Worm (Caenorhabditis elegans) whole organism, dauer: ENCODE data around the gene C26D10.7.

ENCODE experiments used
- unc-62 ChIP-seq: sonication (generic microtip); optimal IDR thresholded peaks from 2 replicates; lab custom pipeline; 2017; ENCODE audit warnings: missing biosample characterization, missing genetic modification reagents, missing genetic modification characterization

C26D10.7 gene

ce11 chrII:8333643-8334042 is at the start of gene C26D10.7:
Gene C26D10.7, plus strand, starts transcription at chrII:8333943.
- TF ChIP-seq unc-62 (GFP tag; lab: Kevin White, UChicago), result no peak

DNA sequence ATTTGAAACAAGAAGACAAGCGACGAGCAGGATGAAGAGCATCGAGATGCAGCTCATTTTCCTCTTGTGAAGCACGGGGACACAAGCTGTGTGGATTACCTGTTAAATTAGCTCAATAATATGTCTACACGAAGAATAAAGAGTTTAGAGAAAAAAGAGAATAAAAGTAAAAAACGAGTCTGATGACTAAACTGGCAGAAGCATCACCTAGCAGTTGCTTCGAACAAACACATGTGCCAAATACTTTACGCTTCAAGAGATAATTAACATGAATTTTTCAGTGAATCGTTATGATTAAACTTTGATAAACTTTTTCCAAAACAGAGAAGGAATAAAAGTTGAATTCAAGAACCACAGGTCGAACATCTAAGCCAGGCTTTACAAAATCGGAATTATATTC is 38.4 kb upstream of the C26D10.7 start, which contains the start of gene nlp-55:
TSS of gene nlp-55 (minus strand) at position 101 of the 400 bp plus-strand sequence.
- TF ChIP-seq unc-62 (GFP tag; lab: Kevin White, UChicago), result no peak

DNA sequence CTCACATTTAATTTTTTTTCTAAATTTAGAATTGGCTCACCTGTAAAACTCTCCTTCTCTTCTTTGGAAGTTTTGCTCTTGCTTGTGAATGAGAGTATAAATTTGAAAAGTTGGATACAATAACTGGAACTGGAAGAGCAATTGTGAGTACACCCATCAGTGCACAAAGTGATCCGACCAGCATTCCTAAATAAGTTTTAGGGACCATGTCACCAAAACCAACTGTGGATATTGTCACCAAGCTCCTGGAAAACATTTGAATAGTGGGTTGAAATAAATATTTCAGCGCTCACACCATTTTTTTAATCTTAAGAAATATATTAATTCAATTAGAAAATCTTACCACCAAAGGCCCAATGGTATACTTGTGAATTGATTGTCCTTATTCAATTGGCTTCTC is 25.4 kb upstream of the C26D10.7 start:
- no peak for TF ChIP-seq unc-62 (GFP tag; lab: Kevin White, UChicago)

- TF ChIP-seq unc-62 (GFP tag; lab: Kevin White, UChicago), result no peak
These were observed 22.3 kb upstream of the C26D10.7 start for ce11 chrII:8311484-8311883.

ce11 chrII:8312012-8312411 is 21.7 kb upstream of the C26D10.7 start:
- no peak for TF ChIP-seq unc-62 (GFP tag; lab: Kevin White, UChicago)

DNA sequence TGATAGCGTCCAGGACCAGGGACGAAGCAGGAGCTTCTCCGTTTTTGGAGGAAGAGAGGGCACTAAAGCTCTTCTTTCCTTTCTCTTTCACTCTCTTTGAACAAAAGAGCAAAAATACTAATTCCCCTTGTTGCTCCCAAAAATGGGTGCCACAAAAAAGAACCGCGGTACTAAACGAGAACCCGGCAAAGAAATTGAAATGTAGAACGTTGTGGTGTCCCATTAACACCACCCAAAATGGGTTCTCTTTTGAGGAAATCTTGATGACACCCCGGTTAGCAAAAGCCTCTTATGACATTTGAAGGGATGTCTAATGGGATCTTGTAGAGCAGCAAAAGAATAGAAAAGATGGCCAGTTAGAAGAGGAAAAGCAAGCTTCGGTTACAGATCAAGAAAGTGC is 19.0 kb upstream of the C26D10.7 start:
- TF ChIP-seq unc-62 (GFP tag; lab: Kevin White, UChicago), result no peak

- TF ChIP-seq unc-62 (GFP tag; lab: Kevin White, UChicago), result no peak
These were observed 17.0 kb upstream of the C26D10.7 start for ce11 chrII:8316701-8317100.

DNA sequence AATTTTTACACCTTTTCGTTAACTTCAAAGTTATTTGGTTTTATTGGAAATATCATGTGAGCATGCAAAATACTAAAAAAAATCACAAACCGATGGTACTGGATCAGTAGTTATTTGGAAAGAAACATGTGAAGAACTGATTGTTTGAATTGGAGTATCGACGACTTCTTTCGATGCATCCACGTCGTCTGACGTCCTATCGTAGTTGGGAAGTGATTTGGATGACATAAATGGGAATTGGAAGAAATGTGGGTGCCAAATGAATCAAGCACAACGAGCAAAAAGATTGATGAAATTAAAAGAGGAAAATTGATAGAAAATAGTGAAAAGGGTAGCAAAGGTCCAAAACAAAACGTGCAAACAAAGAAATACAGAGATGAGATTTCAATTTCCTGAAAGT is 12.5 kb upstream of the C26D10.7 start, which contains the start of gene shw-1:
TSS of gene shw-1 (minus strand) at position 228 of the 400 bp plus-strand sequence.
- no peak for TF ChIP-seq unc-62 (GFP tag; lab: Kevin White, UChicago)

DNA sequence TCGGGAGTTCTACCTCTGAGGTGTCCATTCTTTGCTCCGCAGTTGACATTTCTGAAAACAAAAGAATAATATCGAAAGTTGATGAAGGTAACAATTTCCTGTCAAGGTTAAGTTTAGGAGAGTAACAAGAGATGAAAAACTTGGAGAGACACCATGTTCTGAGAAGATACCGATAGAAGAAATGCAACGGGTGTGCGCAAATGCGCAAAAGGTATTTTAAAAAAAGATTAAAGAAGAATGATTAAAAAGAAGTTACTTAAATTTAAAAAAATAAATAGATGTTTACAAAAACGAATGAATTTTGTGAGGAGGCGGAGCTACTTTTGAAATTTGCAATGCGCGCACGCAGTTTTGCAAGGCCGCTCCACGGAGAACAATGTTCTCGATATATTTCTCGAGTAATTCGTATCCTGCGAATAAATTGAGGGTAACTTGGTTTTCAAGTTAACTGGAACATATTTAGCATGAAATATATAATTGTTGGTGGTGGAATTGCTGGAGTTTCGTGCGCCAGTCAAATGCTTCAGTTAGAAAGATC is 8.7 kb upstream of the C26D10.7 start, which contains the start of the genes ran-3 and C26D10.3:
TSS of gene ran-3 (minus strand) at position 51 of the 538 bp plus-strand sequence.
TSS of gene C26D10.3 (plus strand) at position 385 of the 538 bp plus-strand sequence.
- no peak for TF ChIP-seq unc-62 (GFP tag; lab: Kevin White, UChicago)

- TF ChIP-seq unc-62 (GFP tag; lab: Kevin White, UChicago), result no peak
These were observed 7.3 kb upstream of the C26D10.7 start for ce11 chrII:8326228-8326960.

ce11 chrII:8327450-8327849 is 6.3 kb upstream of the C26D10.7 start:
- TF ChIP-seq unc-62 (GFP tag; lab: Kevin White, UChicago), result no peak

- TF ChIP-seq unc-62 (GFP tag; lab: Kevin White, UChicago), result no peak
These were observed 4.9 kb upstream of the C26D10.7 start, which contains the start of gene hel-1 for ce11 chrII:8328820-8329339. Gene hel-1, minus strand, starts transcription at chrII:8328870.

ce11 chrII:8329462-8329861 is 4.3 kb upstream of the C26D10.7 start, which contains the start of gene C26D10.4:
Gene C26D10.4, plus strand, starts transcription at chrII:8329762.
- no peak for TF ChIP-seq unc-62 (GFP tag; lab: Kevin White, UChicago)

ce11 chrII:8339108-8339507 is 5.4 kb downstream of the C26D10.7 start:
- no peak for TF ChIP-seq unc-62 (GFP tag; lab: Kevin White, UChicago)

DNA sequence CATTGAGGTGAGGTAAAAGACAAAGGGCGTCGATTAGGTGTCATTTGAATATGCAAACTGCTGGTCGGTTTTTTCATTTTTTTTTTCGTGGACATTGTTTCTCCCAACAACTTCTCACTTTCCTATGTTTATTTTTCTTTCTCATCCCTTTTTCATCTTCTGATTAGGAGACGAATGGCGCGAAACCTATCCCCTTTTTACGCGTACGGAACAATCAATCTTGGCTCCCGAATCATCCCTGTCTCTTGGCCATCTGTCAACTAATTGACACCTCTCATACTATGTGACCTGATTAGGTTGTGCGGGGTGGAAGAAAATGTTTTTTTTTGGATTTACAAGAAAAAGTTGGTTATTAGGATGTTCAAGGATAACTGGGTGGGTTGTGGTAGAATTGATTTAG is 11.1 kb downstream of the C26D10.7 start:
- TF ChIP-seq unc-62 (GFP tag; lab: Kevin White, UChicago), result no peak

- no peak for TF ChIP-seq unc-62 (GFP tag; lab: Kevin White, UChicago)
These were observed 11.9 kb downstream of the C26D10.7 start for ce11 chrII:8345613-8346012.
